Worm (Caenorhabditis elegans) whole organism, L4 larva: ENCODE measurements around the gene C47E8.4.

ENCODE experiments used
- F26F4.8 ChIP-seq: fragments of 200-800 bp; sonication (Bioruptor generic); conservative IDR thresholded peaks from 2 replicates; pipeline ENCODE4 v1.3.6; 2022; ENCODE audit warnings: missing genetic modification characterization, missing compliant biosample characterization
- F44E2.7 ChIP-seq: fragments of 200-800 bp; sonication (Bioruptor generic); IDR thresholded peaks from 2 replicates; pipeline ENCODE4 v2.1.2; 2022; ENCODE audit warnings: missing genetic modification characterization, missing compliant biosample characterization
- R02D3.7 ChIP-seq: fragments of 150-350 bp; sonication (generic microtip); optimal IDR thresholded peaks from 3 replicates; lab custom pipeline; 2014; ENCODE audit warnings: missing biosample characterization, missing genetic modification characterization
- T26A8.4 ChIP-seq: fragments of 200-800 bp; sonication (Bioruptor generic); IDR thresholded peaks from 2 replicates; pipeline ENCODE4 v1.3.6; 2022; ENCODE audit warnings: missing genetic modification characterization, missing compliant biosample characterization
- ZK337.2 ChIP-seq: fragments of 200-800 bp; sonication (Bioruptor generic); IDR thresholded peaks from 2 replicates; pipeline ENCODE4 v1.3.6; 2022; ENCODE audit warnings: missing genetic modification reagents, missing genetic modification characterization, missing compliant biosample characterization
- ama-1 ChIP-seq: fragments of 150-350 bp; optimal IDR thresholded peaks from 2 replicates; lab custom pipeline; 2014; ENCODE audit warnings: inconsistent platforms, mixed read lengths
- arid-1 ChIP-seq: fragments of 200-800 bp; sonication (Bioruptor generic); conservative IDR thresholded peaks from 2 replicates; pipeline ENCODE4 v1.3.6; 2022; ENCODE audit warnings: missing genetic modification reagents, missing genetic modification characterization, missing compliant biosample characterization
- ceh-28 ChIP-seq: fragments of 150-350 bp; optimal IDR thresholded peaks from 2 replicates; lab custom pipeline; 2014; ENCODE audit warnings: missing biosample characterization, missing genetic modification reagents, missing genetic modification characterization
- ceh-32 ChIP-seq: sonication (generic microtip); optimal IDR thresholded peaks from 2 replicates; lab custom pipeline; 2016; ENCODE audit warnings: mild to moderate bottlenecking, missing genetic modification characterization, missing compliant biosample characterization; ENCODE audit not compliant: poor library complexity
- ceh-82 ChIP-seq: sonication (generic microtip); optimal IDR thresholded peaks from 2 replicates; lab custom pipeline; 2017; ENCODE audit warnings: missing biosample characterization, missing genetic modification characterization
- cey-2 ChIP-seq: sonication (generic microtip); optimal IDR thresholded peaks from 3 replicates; lab custom pipeline; 2017; ENCODE audit warnings: missing genetic modification characterization, mild to moderate bottlenecking, missing compliant biosample characterization, antibody characterized with exemption, borderline replicate concordance; ENCODE audit not compliant: insufficient read depth
- ctbp-1 ChIP-seq: fragments of 200-800 bp; sonication (Bioruptor generic); IDR thresholded peaks from 2 replicates; pipeline ENCODE4 v1.3.6; 2022; ENCODE audit warnings: missing genetic modification reagents, missing genetic modification characterization, missing compliant biosample characterization
- daf-16 ChIP-seq, 3 experiments: sonication (generic microtip); optimal IDR thresholded peaks; 2 replicates each; lab custom pipeline; 2016 to 2017; ENCODE audit warnings: missing genetic modification characterization in 3 of 3, missing genetic modification reagents in 3 of 3, mild to moderate bottlenecking in 2 of 3, missing compliant biosample characterization in 2 of 3, missing biosample characterization in 1 of 3, moderate library complexity in 1 of 3
- daf-19 ChIP-seq: fragments of 200-800 bp; sonication (Bioruptor generic); conservative IDR thresholded peaks from 2 replicates; pipeline ENCODE4 v1.3.6; 2022; ENCODE audit warnings: missing genetic modification characterization, missing compliant biosample characterization
- dmd-8 ChIP-seq: fragments of 200-800 bp; sonication (Bioruptor generic); IDR thresholded peaks from 2 replicates; pipeline ENCODE4 v1.3.6; 2022; ENCODE audit warnings: missing genetic modification characterization, missing compliant biosample characterization
- dmd-9 ChIP-seq: fragments of 200-800 bp; sonication (Bioruptor generic); IDR thresholded peaks from 2 replicates; pipeline ENCODE4 v1.3.6; 2022; ENCODE audit warnings: missing genetic modification reagents, missing genetic modification characterization, missing compliant biosample characterization
- duxl-1 ChIP-seq: sonication (generic microtip); optimal IDR thresholded peaks from 2 replicates; lab custom pipeline; 2016; ENCODE audit warnings: mild to moderate bottlenecking, missing genetic modification characterization, moderate library complexity, missing compliant biosample characterization; ENCODE audit not compliant: poor library complexity
- dve-1 ChIP-seq: sonication (generic microtip); optimal IDR thresholded peaks from 2 replicates; lab custom pipeline; 2017; ENCODE audit warnings: antibody characterized with exemption, mild to moderate bottlenecking, missing genetic modification characterization, missing compliant biosample characterization; ENCODE audit not compliant: insufficient read depth
- hif-1 ChIP-seq, 2 experiments: sonication (generic microtip); optimal IDR thresholded peaks; 2 replicates each; lab custom pipeline; 2016 to 2017; ENCODE audit warnings: missing compliant biosample characterization in 2 of 2, missing genetic modification characterization in 2 of 2, missing genetic modification reagents in 2 of 2, missing genotype in 2 of 2, mild to moderate bottlenecking in 1 of 2
- hlh-30 ChIP-seq: sonication (generic microtip); optimal IDR thresholded peaks from 2 replicates; lab custom pipeline; 2017; ENCODE audit warnings: antibody characterized with exemption, mild to moderate bottlenecking, missing genetic modification characterization, missing compliant biosample characterization; ENCODE audit not compliant: insufficient read depth
- hmg-1.1 ChIP-seq: fragments of 200-800 bp; sonication (Bioruptor generic); IDR thresholded peaks from 2 replicates; pipeline ENCODE4 v1.3.6; 2022; ENCODE audit warnings: missing genetic modification reagents, missing genetic modification characterization, missing compliant biosample characterization
- jun-1 ChIP-seq: fragments of 150-350 bp; optimal IDR thresholded peaks from 2 replicates; lab custom pipeline; 2014; ENCODE audit warnings: missing biosample characterization, missing genetic modification reagents, missing genetic modification characterization
- lin-29 ChIP-seq: fragments of 200-800 bp; sonication (Bioruptor generic); IDR thresholded peaks from 2 replicates; pipeline ENCODE4 v1.3.6; 2022; ENCODE audit warnings: missing genetic modification reagents, missing genetic modification characterization, missing compliant biosample characterization
- lin-38 ChIP-seq: fragments of 200-800 bp; sonication (Bioruptor generic); IDR thresholded peaks from 2 replicates; pipeline ENCODE4 v1.3.6; 2022; ENCODE audit warnings: missing genetic modification reagents, missing genetic modification characterization, missing compliant biosample characterization
- lin-39 ChIP-seq: fragments of 150-350 bp; optimal IDR thresholded peaks from 2 replicates; lab custom pipeline; 2014; ENCODE audit warnings: missing biosample characterization, missing genetic modification reagents, missing genetic modification characterization
- lir-3 ChIP-seq: sonication (generic microtip); optimal IDR thresholded peaks from 2 replicates; lab custom pipeline; 2016; ENCODE audit warnings: mild to moderate bottlenecking, missing genetic modification characterization, missing compliant biosample characterization
- mdl-1 ChIP-seq, 2 experiments: fragments of 150-350 bp in 1 of 2; sonication (generic microtip) in 1 of 2; optimal IDR thresholded peaks; 2 replicates each; lab custom pipeline; 2014 to 2017; ENCODE audit warnings: missing biosample characterization in 2 of 2, missing genetic modification characterization in 2 of 2
- mep-1 ChIP-seq: fragments of 150-350 bp; sonication (generic microtip); optimal IDR thresholded peaks from 3 replicates; lab custom pipeline; 2014; ENCODE audit warnings: missing biosample characterization, missing genetic modification characterization
- mxl-2 ChIP-seq: fragments of 200-800 bp; sonication (Bioruptor generic); conservative IDR thresholded peaks from 2 replicates; pipeline ENCODE4 v1.3.6; 2022; ENCODE audit warnings: missing genetic modification reagents, missing genetic modification characterization, missing compliant biosample characterization
- mxl-3 ChIP-seq: fragments of 200-800 bp; sonication (Bioruptor generic); optimal IDR thresholded peaks from 2 replicates; lab custom pipeline; 2018; ENCODE audit warnings: mild to moderate bottlenecking, missing genetic modification characterization, missing compliant biosample characterization
- nhr-10 ChIP-seq: fragments of 150-350 bp; optimal IDR thresholded peaks from 2 replicates; lab custom pipeline; 2014; ENCODE audit warnings: missing biosample characterization, missing genetic modification characterization
- nhr-25 ChIP-seq: sonication (generic microtip); optimal IDR thresholded peaks from 2 replicates; lab custom pipeline; 2017; ENCODE audit warnings: missing genetic modification characterization, mild to moderate bottlenecking, missing compliant biosample characterization, antibody characterized with exemption, moderate library complexity, borderline replicate concordance; ENCODE audit not compliant: insufficient read depth
- nhr-28 ChIP-seq: fragments of 150-350 bp; optimal IDR thresholded peaks from 2 replicates; lab custom pipeline; 2014; ENCODE audit warnings: missing biosample characterization, missing genetic modification characterization
- nhr-42 ChIP-seq: fragments of 200-800 bp; sonication (Bioruptor generic); IDR thresholded peaks from 2 replicates; pipeline ENCODE4 v1.3.6; 2022; ENCODE audit warnings: missing genetic modification characterization, missing compliant biosample characterization
- nhr-48 ChIP-seq: sonication (generic microtip); optimal IDR thresholded peaks from 2 replicates; lab custom pipeline; 2016; ENCODE audit warnings: mild to moderate bottlenecking, missing genetic modification characterization, missing compliant biosample characterization
- nhr-6 ChIP-seq: fragments of 150-350 bp; optimal IDR thresholded peaks from 2 replicates; lab custom pipeline; 2014; ENCODE audit warnings: missing biosample characterization, missing genetic modification characterization
- nhr-76 ChIP-seq: fragments of 150-350 bp; optimal IDR thresholded peaks from 2 replicates; lab custom pipeline; 2014; ENCODE audit warnings: missing biosample characterization, missing genetic modification characterization
- pha-4 ChIP-seq, 2 experiments: fragments of 150-350 bp in 1 of 2; fragments of 200-800 bp in 1 of 2; sonication (Bioruptor generic) in 1 of 2; IDR thresholded peaks in 1 of 2; optimal IDR thresholded peaks in 1 of 2; 2 replicates each; pipeline versions ENCODE4 v1.3.6 to Lab custom; 2014 to 2022; ENCODE audit warnings: missing genetic modification characterization in 2 of 2, missing genetic modification reagents in 2 of 2, missing biosample characterization in 1 of 2, missing compliant biosample characterization in 1 of 2
- php-3 ChIP-seq: fragments of 200-800 bp; sonication (Bioruptor generic); IDR thresholded peaks from 2 replicates; pipeline ENCODE4 v1.3.6; 2022; ENCODE audit warnings: missing genetic modification reagents, missing genetic modification characterization, missing compliant biosample characterization
- saeg-2 ChIP-seq: fragments of 200-800 bp; sonication (Bioruptor generic); IDR thresholded peaks from 2 replicates; pipeline ENCODE4 v1.3.6; 2022; ENCODE audit warnings: missing genetic modification reagents, missing genetic modification characterization, missing compliant biosample characterization
- sdz-12 ChIP-seq: fragments of 200-800 bp; sonication (Bioruptor generic); optimal IDR thresholded peaks from 2 replicates; lab custom pipeline; 2018; ENCODE audit warnings: mild to moderate bottlenecking, missing genetic modification characterization, missing compliant biosample characterization
- set-16 ChIP-seq: fragments of 200-800 bp; sonication (Bioruptor generic); IDR thresholded peaks from 2 replicates; pipeline ENCODE4 v1.3.6; 2022; ENCODE audit warnings: missing genetic modification reagents, missing genetic modification characterization, missing compliant biosample characterization
- spr-1 ChIP-seq: sonication (generic microtip); optimal IDR thresholded peaks from 2 replicates; lab custom pipeline; 2016; ENCODE audit warnings: mild to moderate bottlenecking, missing genetic modification characterization, missing compliant biosample characterization
- unc-39 ChIP-seq: sonication (generic microtip); optimal IDR thresholded peaks from 2 replicates; lab custom pipeline; 2017; ENCODE audit warnings: missing biosample characterization, missing genetic modification characterization
- zag-1 ChIP-seq: fragments of 150-350 bp; optimal IDR thresholded peaks from 2 replicates; lab custom pipeline; 2014; ENCODE audit warnings: missing biosample characterization, missing genetic modification characterization
- zfp-3 ChIP-seq: fragments of 200-800 bp; sonication (Bioruptor generic); conservative IDR thresholded peaks from 2 replicates; pipeline ENCODE4 v1.3.6; 2022; ENCODE audit warnings: missing genetic modification reagents, missing genetic modification characterization, missing compliant biosample characterization
- ztf-11 ChIP-seq: fragments of 150-350 bp; optimal IDR thresholded peaks from 2 replicates; lab custom pipeline; 2014; ENCODE audit warnings: missing biosample characterization, missing genetic modification characterization
- ztf-7 ChIP-seq: fragments of 150-350 bp; optimal IDR thresholded peaks from 2 replicates; lab custom pipeline; 2014; ENCODE audit warnings: missing biosample characterization, missing genetic modification characterization

C47E8.4 gene

ce11 chrV:14685435-14686058 is at the start of gene C47E8.4 (continued):
- TF ChIP-seq dmd-8 (GFP tag; lab: Robert Waterston, UW) (no peak), nhr-42 (peak; percentile 91), ztf-7 (peak; percentile 59), cey-2 (no peak), php-3 (GFP tag; lab: Robert Waterston, UW) (peak; percentile 89), hif-1 (tag; optimal IDR thresholded peaks at IDR 0.05; lab: Kevin White, UChicago) (peak; percentile 77 to 95), daf-16 (GFP tag; optimal IDR thresholded peaks at IDR 0.05; lab: Kevin White, UChicago) (peak; percentile 66 to 98), daf-16 (tag; optimal IDR thresholded peaks at IDR 0.05; lab: Kevin White, UChicago) (peak; percentile 78), pha-4 (GFP tag; IDR thresholded peaks at IDR 0.05; lab: Robert Waterston, UW) (peak; percentile 94), pha-4 (tag; optimal IDR thresholded peaks at IDR 0.05; lab: Kevin White, UChicago) (peak; percentile 90), mxl-3 (GFP tag; lab: Kevin White, UChicago) (peak; percentile 69), nhr-28 (tag; lab: Kevin White, UChicago) (peak; percentile 83), ZK337.2 (GFP tag; lab: Robert Waterston, UW) (peak; percentile 95), hlh-30 (peak; percentile 91), F44E2.7 (GFP tag; lab: Robert Waterston, UW) (no peak), F26F4.8 (GFP tag; lab: Robert Waterston, UW) (no peak), arid-1 (GFP tag; lab: Robert Waterston, UW) (peak; percentile 87), set-16 (GFP tag; lab: Robert Waterston, UW) (peak; percentile 64), mxl-2 (peak; percentile 63; the same call in 1 of the 2 replicates), lin-38 (peak; percentile 99), ama-1 (lab: Kevin White, UChicago) (peak; percentile 19), R02D3.7 (tag; lab: Kevin White, UChicago) (no peak), nhr-48 (tag; lab: Kevin White, UChicago) (peak; percentile 94), spr-1 (tag; lab: Kevin White, UChicago) (peak; percentile 93), mdl-1 (tag; optimal IDR thresholded peaks at IDR 0.05; lab: Kevin White, UChicago) (peak in 1 of 2 experiments; percentile 48), ceh-32 (peak; percentile 76), lir-3 (peak; percentile 77), T26A8.4 (GFP tag; lab: Robert Waterston, UW) (peak; percentile 97), zfp-3 (peak; percentile 97), dve-1 (tag; lab: Kevin White, UChicago) (peak; percentile 99), daf-19 (GFP tag; lab: Robert Waterston, UW) (no peak; the same call in 1 of the 2 replicates), sdz-12 (GFP tag; lab: Kevin White, UChicago) (peak; percentile 88), lin-39 (tag; lab: Kevin White, UChicago) (no peak), ceh-28 (tag; lab: Kevin White, UChicago) (no peak), duxl-1 (tag; lab: Kevin White, UChicago) (peak; percentile 96), saeg-2 (GFP tag; lab: Robert Waterston, UW) (peak; percentile 91), hmg-1.1 (peak; percentile 95), dmd-9 (GFP tag; lab: Robert Waterston, UW) (peak; percentile 99), unc-39 (tag; lab: Kevin White, UChicago) (no peak), ctbp-1 (peak; percentile 97), ceh-82 (tag; lab: Kevin White, UChicago) (no peak), nhr-6 (tag; lab: Kevin White, UChicago) (peak; percentile 99), zag-1 (tag; lab: Kevin White, UChicago) (peak; percentile 4), lin-29 (GFP tag; lab: Robert Waterston, UW) (peak; percentile 90), nhr-10 (tag; lab: Kevin White, UChicago) (peak; percentile 82), nhr-25 (peak; percentile 94), jun-1 (tag; lab: Kevin White, UChicago) (peak; percentile 89), nhr-76 (tag; lab: Kevin White, UChicago) (peak; percentile 68), mep-1 (tag; lab: Kevin White, UChicago) (peak; percentile 98), ztf-11 (no peak)
